Fruit fly (Drosophila melanogaster) whole organism: ENCODE data around the gene Drsl2.

ENCODE experiments used
- CG8478 ChIP-seq: fragments of >200 bp; optimal IDR thresholded peaks from 2 replicates; lab custom pipeline; 2018; ENCODE audit warnings: inconsistent platforms
- EcR ChIP-seq, 2 experiments: fragments of >200 bp; optimal IDR thresholded peaks; 2 replicates each; lab custom pipeline; 2017; ENCODE audit warnings: missing biosample characterization in 2 of 2, missing genetic modification characterization in 2 of 2, missing genetic modification reagents in 2 of 2
- pan ChIP-seq: fragments of >200 bp; optimal IDR thresholded peaks from 2 replicates; lab custom pipeline; 2017
- psq ChIP-seq: fragments of >200 bp; optimal IDR thresholded peaks from 2 replicates; lab custom pipeline; 2017
- usp ChIP-seq: fragments of >200 bp; optimal IDR thresholded peaks from 2 replicates; lab custom pipeline; 2017; ENCODE audit warnings: missing biosample characterization, missing genetic modification characterization, mixed read lengths

DNA sequence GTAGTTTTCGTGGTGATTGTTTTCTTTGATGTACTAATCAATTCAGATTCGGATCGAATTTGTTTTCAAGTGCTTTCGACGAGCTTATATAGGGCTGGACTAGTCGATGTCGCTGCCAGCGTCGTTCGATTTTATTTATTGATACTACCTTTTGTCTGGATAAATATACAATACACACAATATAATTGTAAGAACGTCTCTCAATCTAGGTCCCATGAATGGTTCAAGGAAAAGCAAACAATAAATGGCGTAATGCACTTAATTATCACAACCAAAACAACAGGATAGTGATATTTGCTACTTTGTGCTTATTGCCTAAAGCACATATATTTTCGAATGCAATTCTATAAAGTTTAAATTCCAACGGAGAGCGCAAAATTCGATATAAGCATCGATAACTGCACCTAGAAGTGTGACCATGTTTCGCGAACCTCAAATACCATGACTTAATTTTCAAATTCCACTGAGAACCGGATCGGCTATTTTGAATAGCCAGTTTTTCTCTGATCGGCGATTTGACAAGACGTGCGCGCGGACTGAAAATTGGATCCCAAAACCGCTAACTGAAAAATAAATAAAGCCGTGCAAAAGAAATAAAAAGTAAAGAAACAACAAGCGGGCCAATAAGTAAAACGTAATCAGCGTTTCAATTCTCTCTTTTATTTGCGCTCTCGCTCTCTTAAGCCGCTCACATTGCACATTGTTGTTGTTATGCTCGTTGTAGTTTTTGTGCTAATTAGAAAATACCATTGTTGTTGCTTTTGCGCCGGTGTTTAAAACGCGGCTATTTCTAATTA, 22.4 kb downstream of the Drsl2 start, which contains the start of the genes Drsl6 and kst:
- no peak for TF ChIP-seq usp (GFP tag; lab: Kevin White, UChicago)
- no peak for TF ChIP-seq psq (lab: Kevin White, UChicago)
- no peak for TF ChIP-seq pan (lab: Kevin White, UChicago)
- no peak for TF ChIP-seq CG8478 (lab: Kevin White, UChicago)
- TF ChIP-seq EcR (GFP tag; optimal IDR thresholded peaks at IDR 0.05; lab: Kevin White, UChicago), result no peak
